Fruit fly (Drosophila melanogaster) whole organism, embryonic: ENCODE data around the gene Idi.

Experiments
- BEAF-32 ChIP-seq: fragments of 200-800 bp; sonication (Bioruptor generic); optimal IDR thresholded peaks from 3 replicates; lab custom pipeline; 2017; ENCODE audit warnings: missing biosample characterization, missing genetic modification characterization, mild to moderate bottlenecking, moderate library complexity, missing genetic modification reagents
- Bteb2 ChIP-seq: fragments of 200-800 bp; sonication (Bioruptor generic); optimal IDR thresholded peaks from 2 replicates; lab custom pipeline; 2016; ENCODE audit warnings: missing biosample characterization, missing genetic modification characterization
- CG10654 ChIP-seq: fragments of 200-800 bp; sonication (Bioruptor generic); optimal IDR thresholded peaks from 2 replicates; lab custom pipeline; 2016; ENCODE audit warnings: missing biosample characterization, missing genetic modification characterization
- CG11093 ChIP-seq: fragments of 200-800 bp; sonication (Bioruptor generic); IDR thresholded peaks from 3 replicates; pipeline ENCODE4 v1.3.6; 2022; ENCODE audit warnings: missing biosample characterization, missing genetic modification characterization
- CG14710 ChIP-seq: fragments of 200-800 bp; sonication (Bioruptor generic); optimal IDR thresholded peaks from 3 replicates; lab custom pipeline; 2019; ENCODE audit warnings: missing biosample characterization, mild to moderate bottlenecking, missing genetic modification characterization, moderate library complexity
- CG18599 ChIP-seq: fragments of 200-800 bp; sonication (Bioruptor generic); optimal IDR thresholded peaks from 3 replicates; lab custom pipeline; 2017; ENCODE audit warnings: missing biosample characterization, missing genetic modification characterization, mild to moderate bottlenecking, moderate library complexity, missing genetic modification reagents
- CG3065 ChIP-seq: fragments of 200-800 bp; sonication (Bioruptor generic); optimal IDR thresholded peaks from 2 replicates; lab custom pipeline; 2016; ENCODE audit warnings: missing biosample characterization, missing genetic modification characterization
- CG31365 ChIP-seq: fragments of 200-800 bp; sonication (Bioruptor generic); optimal IDR thresholded peaks from 2 replicates; lab custom pipeline; 2018; ENCODE audit warnings: missing biosample characterization, mild to moderate bottlenecking, missing genetic modification characterization
- CG32532 ChIP-seq: fragments of 200-800 bp; sonication (Bioruptor generic); IDR thresholded peaks from 2 replicates; pipeline ENCODE4 v1.3.6; 2022; ENCODE audit warnings: missing biosample characterization, missing genetic modification characterization
- CG3995 ChIP-seq: fragments of 200-800 bp; sonication (Bioruptor generic); optimal IDR thresholded peaks from 3 replicates; lab custom pipeline; 2016; ENCODE audit warnings: missing biosample characterization, missing genetic modification characterization
- CG6791 ChIP-seq: fragments of 200-800 bp; sonication (Bioruptor generic); IDR thresholded peaks from 3 replicates; pipeline ENCODE4 v1.3.6; 2022; ENCODE audit warnings: missing biosample characterization, missing genetic modification characterization; ENCODE audit not compliant: partially characterized antibody
- CG7839 ChIP-seq: fragments of 200-800 bp; sonication (Bioruptor generic); optimal IDR thresholded peaks from 3 replicates; lab custom pipeline; 2018; ENCODE audit warnings: missing biosample characterization, mild to moderate bottlenecking, missing genetic modification characterization, moderate library complexity
- CG9215 ChIP-seq: fragments of 200-800 bp; sonication (Bioruptor generic); IDR thresholded peaks from 2 replicates; pipeline ENCODE4 v1.3.6; 2022; ENCODE audit warnings: missing biosample characterization, missing genetic modification characterization
- CG9727 ChIP-seq: fragments of 200-800 bp; sonication (Bioruptor generic); optimal IDR thresholded peaks from 3 replicates; lab custom pipeline; 2017; ENCODE audit warnings: missing biosample characterization, mild to moderate bottlenecking, missing genetic modification characterization
- CG9876 ChIP-seq: fragments of 200-800 bp; sonication (Bioruptor generic); optimal IDR thresholded peaks from 2 replicates; lab custom pipeline; 2016; ENCODE audit warnings: missing biosample characterization, missing genetic modification characterization
- CHES-1-like ChIP-seq: fragments of 200-800 bp; sonication (Bioruptor generic); optimal IDR thresholded peaks from 2 replicates; lab custom pipeline; 2016; ENCODE audit warnings: missing biosample characterization, missing genetic modification characterization
- CkIIα-i1 ChIP-seq: fragments of 200-800 bp; sonication (Bioruptor generic); IDR thresholded peaks from 2 replicates; pipeline ENCODE4 v1.3.6; 2022; ENCODE audit warnings: missing biosample characterization, missing genetic modification characterization
- CoRest ChIP-seq: fragments of 200-800 bp; sonication (Bioruptor generic); optimal IDR thresholded peaks from 3 replicates; lab custom pipeline; 2018; ENCODE audit warnings: missing biosample characterization, mild to moderate bottlenecking, missing genetic modification characterization, moderate library complexity
- CrebB ChIP-seq: fragments of 200-800 bp; sonication (Bioruptor generic); optimal IDR thresholded peaks from 3 replicates; lab custom pipeline; 2018; ENCODE audit warnings: missing biosample characterization, mild to moderate bottlenecking, missing genetic modification characterization
- Doc3 ChIP-seq: fragments of 200-800 bp; sonication (Bioruptor generic); IDR thresholded peaks from 3 replicates; pipeline ENCODE4 v1.3.6; 2022; ENCODE audit warnings: missing biosample characterization, missing genetic modification characterization; ENCODE audit not compliant: partially characterized antibody
- E2f2 ChIP-seq: fragments of 200-800 bp; sonication (Bioruptor generic); IDR thresholded peaks from 2 replicates; pipeline ENCODE4 v1.3.6; 2022; ENCODE audit warnings: missing biosample characterization, missing genetic modification characterization
- Eip74EF ChIP-seq, 2 experiments: fragments of 200-800 bp in 1 of 2; fragments of >200 bp in 1 of 2; sonication (Bioruptor generic) in 1 of 2; optimal IDR thresholded peaks; 2 replicates each; lab custom pipeline; 2017 to 2019; ENCODE audit warnings: missing biosample characterization in 2 of 2, missing genetic modification characterization in 2 of 2, mild to moderate bottlenecking in 1 of 2, moderate library complexity in 1 of 2
- Hmr ChIP-seq: fragments of 200-800 bp; sonication (Bioruptor generic); optimal IDR thresholded peaks from 3 replicates; lab custom pipeline; 2017; ENCODE audit warnings: mild to moderate bottlenecking, missing biosample characterization, missing genetic modification reagents, missing genetic modification characterization
- Hr3 ChIP-seq: fragments of 200-800 bp; sonication (Bioruptor generic); optimal IDR thresholded peaks from 3 replicates; lab custom pipeline; 2016; ENCODE audit warnings: missing biosample characterization, missing genetic modification characterization
- Kr ChIP-seq: fragments of 200-800 bp; sonication (Bioruptor generic); optimal IDR thresholded peaks from 2 replicates; lab custom pipeline; 2017; ENCODE audit warnings: missing biosample characterization, mild to moderate bottlenecking, missing genetic modification characterization
- Mes4 ChIP-seq: fragments of 200-800 bp; sonication (Bioruptor generic); optimal IDR thresholded peaks from 2 replicates; lab custom pipeline; 2016; ENCODE audit warnings: missing biosample characterization, missing genetic modification characterization
- Myb ChIP-seq: fragments of 200-800 bp; sonication (Bioruptor generic); optimal IDR thresholded peaks from 2 replicates; lab custom pipeline; 2016; ENCODE audit warnings: missing biosample characterization, missing genetic modification characterization
- NC2α ChIP-seq: fragments of 200-800 bp; sonication (Bioruptor generic); optimal IDR thresholded peaks from 2 replicates; lab custom pipeline; 2016; ENCODE audit warnings: missing biosample characterization, missing genetic modification characterization
- NC2β ChIP-seq: fragments of 200-800 bp; sonication (Bioruptor generic); optimal IDR thresholded peaks from 2 replicates; lab custom pipeline; 2016; ENCODE audit warnings: missing biosample characterization, missing genetic modification characterization
- NFAT ChIP-seq: fragments of 200-800 bp; sonication (Bioruptor generic); IDR thresholded peaks from 2 replicates; pipeline ENCODE4 v1.3.6; 2022; ENCODE audit warnings: missing biosample characterization, missing genetic modification characterization
- Ptx1 ChIP-seq: fragments of 200-800 bp; sonication (Bioruptor generic); IDR thresholded peaks from 2 replicates; pipeline ENCODE4 v1.3.6; 2022; ENCODE audit warnings: missing biosample characterization, missing genetic modification characterization
- Rfx ChIP-seq: fragments of 200-800 bp; sonication (Bioruptor generic); IDR thresholded peaks from 2 replicates; pipeline ENCODE4 v1.3.6; 2022; ENCODE audit warnings: missing biosample characterization, missing genetic modification characterization
- Sox102F ChIP-seq: fragments of 200-800 bp; sonication (Bioruptor generic); optimal IDR thresholded peaks from 2 replicates; lab custom pipeline; 2018; ENCODE audit warnings: missing biosample characterization, mild to moderate bottlenecking, missing genetic modification characterization, moderate library complexity
- Spps ChIP-seq: fragments of 200-800 bp; sonication (Bioruptor generic); optimal IDR thresholded peaks from 2 replicates; lab custom pipeline; 2018; ENCODE audit warnings: missing biosample characterization, mild to moderate bottlenecking, missing genetic modification characterization
- Sry-β ChIP-seq: fragments of 200-800 bp; sonication (Bioruptor generic); optimal IDR thresholded peaks from 2 replicates; lab custom pipeline; 2018; ENCODE audit warnings: missing biosample characterization, mild to moderate bottlenecking, missing genetic modification characterization, moderate library complexity
- Tbp ChIP-seq: fragments of >200 bp; optimal IDR thresholded peaks from 2 replicates; lab custom pipeline; 2018; ENCODE audit warnings: missing biosample characterization, missing genetic modification characterization
- Trl ChIP-seq, 3 experiments: fragments of >200 bp in 2 of 3; fragments of 200-800 bp in 1 of 3; sonication (Bioruptor generic) in 1 of 3; optimal IDR thresholded peaks; 2 replicates in 1 of 3; 3 replicates in 2 of 3; lab custom pipeline; 2016 to 2017; ENCODE audit warnings: missing biosample characterization in 1 of 3, missing genetic modification characterization in 1 of 3
- al ChIP-seq: fragments of 200-800 bp; sonication (Bioruptor generic); IDR thresholded peaks from 2 replicates; pipeline ENCODE4 v1.3.6; 2022; ENCODE audit warnings: missing biosample characterization, missing genetic modification characterization
- ato ChIP-seq: fragments of 200-800 bp; sonication (Bioruptor generic); IDR thresholded peaks from 2 replicates; pipeline ENCODE4 v1.3.6; 2022; ENCODE audit warnings: missing biosample characterization, missing genetic modification characterization; ENCODE audit not compliant: partially characterized antibody
- bab2 ChIP-seq: fragments of 200-800 bp; sonication (Bioruptor generic); optimal IDR thresholded peaks from 2 replicates; lab custom pipeline; 2016; ENCODE audit warnings: missing biosample characterization, missing genetic modification characterization
- dmrt99B ChIP-seq: fragments of 200-800 bp; sonication (Bioruptor generic); optimal IDR thresholded peaks from 2 replicates; lab custom pipeline; 2018; ENCODE audit warnings: missing biosample characterization, mild to moderate bottlenecking, missing genetic modification characterization, moderate library complexity
- gce ChIP-seq: fragments of 200-800 bp; sonication (Bioruptor generic); IDR thresholded peaks from 3 replicates; pipeline ENCODE4 v1.3.6; 2022; ENCODE audit warnings: missing biosample characterization, missing genetic modification characterization
- mam ChIP-seq: fragments of 200-800 bp; sonication (Bioruptor generic); optimal IDR thresholded peaks from 3 replicates; lab custom pipeline; 2016; ENCODE audit warnings: missing biosample characterization, missing genetic modification characterization
- nerfin-2 ChIP-seq: fragments of 200-800 bp; sonication (Bioruptor generic); IDR thresholded peaks from 2 replicates; pipeline ENCODE4 v1.3.6; 2022; ENCODE audit warnings: missing biosample characterization, missing genetic modification characterization; ENCODE audit not compliant: partially characterized antibody
- org-1 ChIP-seq: fragments of 200-800 bp; sonication (Bioruptor generic); optimal IDR thresholded peaks from 2 replicates; lab custom pipeline; 2017; ENCODE audit warnings: missing biosample characterization, missing genetic modification characterization
- pum ChIP-seq: fragments of 200-800 bp; sonication (Bioruptor generic); optimal IDR thresholded peaks from 2 replicates; lab custom pipeline; 2016; ENCODE audit warnings: missing biosample characterization, missing genetic modification characterization
- slbo ChIP-seq: fragments of 200-800 bp; sonication (Bioruptor generic); IDR thresholded peaks from 2 replicates; pipeline ENCODE4 v1.3.6; 2022; ENCODE audit warnings: missing biosample characterization, missing genetic modification characterization
- so ChIP-seq: fragments of 200-800 bp; sonication (Bioruptor generic); IDR thresholded peaks from 3 replicates; pipeline ENCODE4 v1.3.6; 2022; ENCODE audit warnings: missing biosample characterization, missing genetic modification characterization
- tx ChIP-seq: fragments of 200-800 bp; sonication (Bioruptor generic); optimal IDR thresholded peaks from 2 replicates; lab custom pipeline; 2016; ENCODE audit warnings: missing biosample characterization, missing genetic modification characterization
- zfh1 ChIP-seq: fragments of 200-800 bp; sonication (Bioruptor generic); IDR thresholded peaks from 3 replicates; pipeline ENCODE4 v1.3.6; 2022; ENCODE audit warnings: missing biosample characterization, missing genetic modification characterization
- zfh2 ChIP-seq: fragments of 200-800 bp; sonication (Bioruptor generic); optimal IDR thresholded peaks from 2 replicates; lab custom pipeline; 2016; ENCODE audit warnings: missing biosample characterization, missing genetic modification characterization

Gene Idi

DNA sequence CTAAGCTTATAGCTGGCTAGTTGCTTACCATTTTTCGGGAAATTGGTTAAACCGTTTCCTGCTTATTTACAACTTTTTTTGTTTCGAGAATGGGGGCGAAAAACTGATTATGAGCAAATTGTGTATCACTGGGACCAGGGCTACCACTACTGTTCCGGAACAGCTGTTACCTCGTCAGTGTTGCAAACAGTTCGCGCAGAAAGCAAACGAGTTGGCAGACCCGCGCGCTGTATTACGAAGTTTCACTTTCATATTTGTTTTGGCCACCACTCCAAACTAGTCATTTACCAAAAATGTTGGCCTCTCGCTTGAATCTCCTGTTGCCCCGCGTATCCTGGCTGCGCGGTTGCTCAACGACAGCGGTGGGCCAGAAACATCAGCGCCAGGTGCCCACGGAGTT, at the start of gene Idi, which contains the start of gene AP-2sigma:
Gene Idi, plus strand, starts transcription at position 204 of the 400 bp plus-strand sequence.
Gene AP-2sigma, minus strand, starts transcription at position 153 of the 400 bp plus-strand sequence.
- TF ChIP-seq Eip74EF (GFP tag; optimal IDR thresholded peaks at IDR 0.05; lab: Kevin White, UChicago) (no peak), Trl (optimal IDR thresholded peaks at IDR 0.05; lab: Kevin White, UChicago) (no peak), Trl (GFP tag; optimal IDR thresholded peaks at IDR 0.05; lab: Kevin White, UChicago) (peak; percentile 22), CG9727 (GFP tag; lab: Kevin White, UChicago) (no peak), mam (GFP tag; lab: Kevin White, UChicago) (peak; percentile 30), pum (no peak), org-1 (GFP tag; lab: Kevin White, UChicago) (no peak), Kr (GFP tag; lab: Kevin White, UChicago) (no peak), Spps (tag; lab: Kevin White, UChicago) (no peak), ato (GFP tag; lab: Robert Waterston, UW) (peak; percentile 37; the same call in 1 of the 2 replicates), CoRest (no peak), CkIIα-i1 (GFP tag; lab: Robert Waterston, UW) (no peak), Ptx1 (GFP tag; lab: Robert Waterston, UW) (peak; percentile 19; the same call in 1 of the 2 replicates), Hmr (GFP tag; lab: Kevin White, UChicago) (peak; percentile 30), bab2 (GFP tag; lab: Kevin White, UChicago) (no peak), CG3065 (GFP tag; lab: Kevin White, UChicago) (peak; percentile 9), slbo (GFP tag; lab: Robert Waterston, UW) (peak; percentile 66), CHES-1-like (peak; percentile 63), Doc3 (GFP tag; lab: Robert Waterston, UW) (no peak), CG18599 (GFP tag; lab: Kevin White, UChicago) (no peak), Sry-β (GFP tag; lab: Kevin White, UChicago) (peak; percentile 22), CG3995 (GFP tag; lab: Kevin White, UChicago) (peak; percentile 76), CG9876 (GFP tag; lab: Kevin White, UChicago) (no peak), E2f2 (peak; percentile 58), BEAF-32 (GFP tag; lab: Kevin White, UChicago) (peak; percentile 46), gce (no peak), CG6791 (0 out of 3 replicates have a peak, but pooled peaks have one; percentile 49), al (GFP tag; lab: Robert Waterston, UW) (no peak), tx (no peak), CG10654 (GFP tag; lab: Kevin White, UChicago) (no peak), Hr3 (GFP tag; lab: Kevin White, UChicago) (no peak), zfh2 (GFP tag; lab: Kevin White, UChicago) (peak; percentile 36), zfh1 (GFP tag; lab: Robert Waterston, UW) (peak; percentile 55; the same call in 1 of the 3 replicates), dmrt99B (no peak), Myb (GFP tag; lab: Kevin White, UChicago) (peak; percentile 29), CG11093 (GFP tag; lab: Robert Waterston, UW) (no peak), nerfin-2 (GFP tag; lab: Robert Waterston, UW) (no peak), CG32532 (no peak), NC2β (GFP tag; lab: Kevin White, UChicago) (peak; percentile 16), CrebB (tag; lab: Kevin White, UChicago) (no peak), Sox102F (GFP tag; lab: Kevin White, UChicago) (no peak), Rfx (peak; percentile 69), Tbp (GFP tag; lab: Kevin White, UChicago) (no peak), NC2α (GFP tag; lab: Kevin White, UChicago) (peak; percentile 11), CG7839 (tag; lab: Kevin White, UChicago) (no peak), CG31365 (tag; lab: Kevin White, UChicago) (no peak), NFAT (GFP tag; lab: Robert Waterston, UW) (no peak; the same call in 1 of the 2 replicates), Mes4 (GFP tag; lab: Kevin White, UChicago) (peak; percentile 16), so (GFP tag; lab: Robert Waterston, UW) (no peak), Bteb2 (GFP tag; lab: Kevin White, UChicago) (no peak), CG14710 (tag; lab: Kevin White, UChicago) (peak; percentile 52), CG9215 (GFP tag; lab: Robert Waterston, UW) (no peak)
